Fruit fly (Drosophila melanogaster) Kc167 (cell line): ENCODE data around the gene CG14835.

Experiments
- insv ChIP-seq: fragments of >200 bp; optimal IDR thresholded peaks from 3 replicates; lab custom pipeline; 2018; ENCODE audit warnings: missing external identifiers
- psq ChIP-seq: fragments of >200 bp; optimal IDR thresholded peaks from 2 replicates; lab custom pipeline; 2017; ENCODE audit warnings: missing external identifiers

- TF ChIP-seq psq = no peak
- TF ChIP-seq insv (lab: Kevin White, UChicago) = no peak
Measured at dm6 chr3L:7455849-7456248, 18.6 kb upstream of the CG14835 start, which contains the start of gene ppk26.
